Worm (Caenorhabditis elegans) whole organism, midembryonic: ENCODE data around the gene klo-2.

Experiments
- T22C8.4 ChIP-seq: fragments of 200-800 bp; sonication (Bioruptor generic); IDR thresholded peaks from 2 replicates; pipeline ENCODE4 v1.3.6; 2022; ENCODE audit warnings: missing genetic modification characterization, missing compliant biosample characterization
- cog-1 ChIP-seq: sonication (generic microtip); optimal IDR thresholded peaks from 2 replicates; lab custom pipeline; 2016; ENCODE audit warnings: missing genetic modification characterization, missing compliant biosample characterization
- flt-1 ChIP-seq: fragments of 200-800 bp; sonication (Bioruptor generic); IDR thresholded peaks from 2 replicates; pipeline ENCODE4 v1.3.6; 2022; ENCODE audit warnings: missing genetic modification characterization, missing compliant biosample characterization
- klf-2 ChIP-seq: fragments of 200-800 bp; sonication (Bioruptor generic); conservative IDR thresholded peaks from 2 replicates; pipeline ENCODE4 v1.3.6; 2022; ENCODE audit warnings: missing genetic modification reagents, missing genetic modification characterization, missing compliant biosample characterization
- med-1 ChIP-seq: sonication (generic microtip); optimal IDR thresholded peaks from 2 replicates; lab custom pipeline; 2017; ENCODE audit warnings: missing genetic modification characterization, mild to moderate bottlenecking, missing compliant biosample characterization, antibody characterized with exemption, missing genetic modification reagents; ENCODE audit not compliant: insufficient read depth
- ref-1 ChIP-seq: fragments of 200-800 bp; sonication (Bioruptor generic); conservative IDR thresholded peaks from 2 replicates; pipeline ENCODE4 v1.3.6; 2022; ENCODE audit warnings: missing genetic modification reagents, missing genetic modification characterization, missing compliant biosample characterization
- tab-1 ChIP-seq: fragments of 200-800 bp; sonication (Bioruptor generic); IDR thresholded peaks from 2 replicates; pipeline ENCODE4 v1.3.6; 2022; ENCODE audit warnings: missing genetic modification characterization, missing compliant biosample characterization
- ztf-23 ChIP-seq: fragments of 200-800 bp; sonication (Bioruptor generic); IDR thresholded peaks from 2 replicates; pipeline ENCODE4 v1.3.6; 2022; ENCODE audit warnings: missing genetic modification reagents, missing genetic modification characterization, missing compliant biosample characterization
- ztf-29 ChIP-seq: fragments of 200-800 bp; sonication (Bioruptor generic); IDR thresholded peaks from 2 replicates; pipeline ENCODE4 v1.3.6; 2022; ENCODE audit warnings: missing genetic modification reagents, missing genetic modification characterization, missing compliant biosample characterization

klo-2 gene

DNA sequence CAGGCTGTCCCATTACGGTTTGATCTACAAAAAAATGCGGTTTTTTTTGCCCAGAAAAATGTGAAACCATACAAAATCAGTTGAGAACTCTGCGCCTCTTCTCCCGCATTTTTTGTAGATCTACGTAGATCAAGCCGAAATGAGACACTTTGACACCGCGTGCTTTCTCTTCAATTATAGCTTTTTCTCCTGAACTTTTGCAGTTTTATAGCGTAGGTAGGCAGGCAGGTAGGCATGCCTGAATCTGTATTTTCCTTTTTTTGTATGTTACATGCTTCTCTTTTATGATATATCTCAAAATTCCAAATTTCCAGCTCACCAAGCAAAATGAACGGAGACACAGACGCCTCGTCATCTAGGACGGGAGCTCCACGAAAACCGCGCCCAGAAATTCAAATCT is 27.5 kb downstream of the klo-2 start, which contains the start of gene smg-6:
smg-6 (plus strand) TSS at position 301 of the 400 bp plus-strand sequence.
- TF ChIP-seq flt-1 (no peak), ztf-23 (no peak), klf-2 (GFP tag; lab: Robert Waterston, UW) (no peak), ztf-29 (GFP tag; lab: Robert Waterston, UW) (no peak), tab-1 (GFP tag; lab: Robert Waterston, UW) (no peak), ref-1 (GFP tag; lab: Robert Waterston, UW) (no peak)

ce11 chrIII:2474781-2475180 is 28.8 kb downstream of the klo-2 start:
- TF ChIP-seq ztf-29 (GFP tag; lab: Robert Waterston, UW), result no peak
- no peak for TF ChIP-seq ref-1 (GFP tag; lab: Robert Waterston, UW)
- no peak for TF ChIP-seq klf-2 (GFP tag; lab: Robert Waterston, UW)
- no peak for TF ChIP-seq T22C8.4 (GFP tag; lab: Robert Waterston, UW)
- TF ChIP-seq med-1 (GFP tag; lab: Kevin White, UChicago), result no peak
- TF ChIP-seq tab-1 (GFP tag; lab: Robert Waterston, UW), result no peak
- no peak for TF ChIP-seq ztf-23
- no peak for TF ChIP-seq flt-1
- no peak for TF ChIP-seq cog-1 (tag; lab: Kevin White, UChicago)

DNA sequence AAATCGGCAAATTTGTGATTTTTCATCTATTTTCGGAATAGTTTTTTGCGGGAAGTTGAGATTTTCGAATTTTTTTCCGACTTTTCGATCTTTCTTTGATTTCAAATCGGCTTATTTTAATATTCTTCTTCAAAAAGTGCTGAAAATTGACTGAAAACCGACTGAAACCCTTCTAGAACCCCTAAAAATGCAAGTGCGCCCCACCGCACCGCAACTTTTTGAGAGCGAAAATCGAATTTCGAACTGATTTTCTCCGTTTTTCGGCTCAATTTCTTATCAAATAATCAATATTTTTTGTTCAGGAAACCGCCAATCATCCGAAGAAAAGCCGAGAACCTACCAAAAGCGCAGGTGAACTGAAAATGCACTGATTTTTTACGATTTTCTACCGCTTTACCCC is 31.3 kb downstream of the klo-2 start:
- TF ChIP-seq cog-1 (tag; lab: Kevin White, UChicago) (no peak), T22C8.4 (GFP tag; lab: Robert Waterston, UW) (no peak), flt-1 (no peak), tab-1 (GFP tag; lab: Robert Waterston, UW) (no peak), klf-2 (GFP tag; lab: Robert Waterston, UW) (no peak), ztf-29 (GFP tag; lab: Robert Waterston, UW) (no peak), med-1 (GFP tag; lab: Kevin White, UChicago) (no peak), ref-1 (GFP tag; lab: Robert Waterston, UW) (no peak), ztf-23 (no peak)

- TF ChIP-seq cog-1 (tag; lab: Kevin White, UChicago) (no peak), T22C8.4 (GFP tag; lab: Robert Waterston, UW) (peak; percentile 70), med-1 (GFP tag; lab: Kevin White, UChicago) (no peak), ztf-29 (GFP tag; lab: Robert Waterston, UW) (no peak), ztf-23 (no peak)
Observed at ce11 chrIII:2478605-2479004, 32.6 kb downstream of the klo-2 start.

ce11 chrIII:2482171-2482570 is 36.2 kb downstream of the klo-2 start:
- TF ChIP-seq ztf-23, result no peak
- no peak for TF ChIP-seq ref-1 (GFP tag; lab: Robert Waterston, UW)
- no peak for TF ChIP-seq ztf-29 (GFP tag; lab: Robert Waterston, UW)
- TF ChIP-seq flt-1, result no peak
- TF ChIP-seq med-1 (GFP tag; lab: Kevin White, UChicago), result no peak
- TF ChIP-seq tab-1 (GFP tag; lab: Robert Waterston, UW), result no peak
- no peak for TF ChIP-seq T22C8.4 (GFP tag; lab: Robert Waterston, UW)
- TF ChIP-seq klf-2 (GFP tag; lab: Robert Waterston, UW), result no peak
- TF ChIP-seq cog-1 (tag; lab: Kevin White, UChicago), result no peak

ce11 chrIII:2482754-2483153 is 36.7 kb downstream of the klo-2 start:
- TF ChIP-seq T22C8.4 (GFP tag; lab: Robert Waterston, UW), result peak; percentile 73
- no peak for TF ChIP-seq klf-2 (GFP tag; lab: Robert Waterston, UW)

DNA sequence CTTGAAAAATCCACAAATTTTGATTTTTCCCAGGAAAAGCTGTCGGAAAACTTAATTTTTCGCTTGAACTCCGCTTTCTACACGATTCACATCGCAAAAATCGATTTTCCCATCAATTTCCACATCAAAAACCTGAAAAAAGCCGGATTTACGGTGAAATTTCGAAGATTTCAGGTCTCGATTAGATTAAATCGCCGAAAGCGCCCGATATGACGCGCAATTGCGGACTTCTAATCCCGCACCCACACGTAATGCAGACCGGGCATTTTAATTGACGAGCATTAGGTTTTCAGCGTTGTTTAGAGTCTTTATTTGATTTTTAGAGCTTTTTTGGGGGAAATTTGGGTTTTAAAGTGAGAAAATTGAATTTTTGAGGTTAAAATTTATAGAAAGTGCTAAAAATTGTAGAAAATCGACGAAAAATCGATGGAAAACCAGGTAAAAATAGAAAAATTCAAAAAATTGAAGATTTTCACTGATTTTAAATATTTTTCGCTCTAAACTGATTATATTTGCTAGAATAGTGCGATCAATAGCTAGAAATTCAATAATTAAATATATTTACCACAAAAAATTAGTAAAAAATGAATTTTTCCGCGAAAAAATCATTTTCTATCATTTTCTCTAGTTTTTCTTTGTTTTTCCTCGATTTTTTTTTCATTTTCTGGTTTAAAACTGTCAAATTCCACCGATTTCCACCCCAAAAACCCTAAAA is 41.2 kb downstream of the klo-2 start, which contains the start of gene Y54F10AL.1:
Y54F10AL.1 (plus strand) TSS at position 665 of the 715 bp plus-strand sequence.
- TF ChIP-seq ref-1 (GFP tag; lab: Robert Waterston, UW) (no peak), T22C8.4 (GFP tag; lab: Robert Waterston, UW) (no peak), klf-2 (GFP tag; lab: Robert Waterston, UW) (no peak), flt-1 (no peak), ztf-29 (GFP tag; lab: Robert Waterston, UW) (no peak), med-1 (GFP tag; lab: Kevin White, UChicago) (no peak), ztf-23 (no peak), cog-1 (tag; lab: Kevin White, UChicago) (no peak), tab-1 (GFP tag; lab: Robert Waterston, UW) (no peak)

DNA sequence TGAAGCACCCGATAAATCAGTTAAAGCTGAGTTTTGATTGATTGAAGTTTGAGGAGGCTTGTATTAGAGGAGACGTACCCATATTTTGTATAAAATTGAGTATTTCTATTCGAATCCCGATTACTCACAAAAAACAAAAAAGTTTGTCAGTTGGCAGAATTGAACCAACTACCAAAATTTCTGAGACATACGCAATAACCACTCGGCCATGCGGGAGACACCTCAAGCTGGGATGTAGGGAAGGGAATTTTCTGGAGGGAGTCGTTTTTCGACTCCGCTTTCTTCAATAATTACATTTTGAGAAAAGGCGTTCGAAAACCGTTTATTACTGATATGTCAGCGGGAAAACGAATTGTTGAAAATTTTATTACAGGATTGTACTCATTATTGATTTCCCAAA is 48.7 kb downstream of the klo-2 start:
- TF ChIP-seq tab-1 (GFP tag; lab: Robert Waterston, UW), result 0 out of 2 replicates have a peak, but pooled peaks have one; percentile 37

DNA sequence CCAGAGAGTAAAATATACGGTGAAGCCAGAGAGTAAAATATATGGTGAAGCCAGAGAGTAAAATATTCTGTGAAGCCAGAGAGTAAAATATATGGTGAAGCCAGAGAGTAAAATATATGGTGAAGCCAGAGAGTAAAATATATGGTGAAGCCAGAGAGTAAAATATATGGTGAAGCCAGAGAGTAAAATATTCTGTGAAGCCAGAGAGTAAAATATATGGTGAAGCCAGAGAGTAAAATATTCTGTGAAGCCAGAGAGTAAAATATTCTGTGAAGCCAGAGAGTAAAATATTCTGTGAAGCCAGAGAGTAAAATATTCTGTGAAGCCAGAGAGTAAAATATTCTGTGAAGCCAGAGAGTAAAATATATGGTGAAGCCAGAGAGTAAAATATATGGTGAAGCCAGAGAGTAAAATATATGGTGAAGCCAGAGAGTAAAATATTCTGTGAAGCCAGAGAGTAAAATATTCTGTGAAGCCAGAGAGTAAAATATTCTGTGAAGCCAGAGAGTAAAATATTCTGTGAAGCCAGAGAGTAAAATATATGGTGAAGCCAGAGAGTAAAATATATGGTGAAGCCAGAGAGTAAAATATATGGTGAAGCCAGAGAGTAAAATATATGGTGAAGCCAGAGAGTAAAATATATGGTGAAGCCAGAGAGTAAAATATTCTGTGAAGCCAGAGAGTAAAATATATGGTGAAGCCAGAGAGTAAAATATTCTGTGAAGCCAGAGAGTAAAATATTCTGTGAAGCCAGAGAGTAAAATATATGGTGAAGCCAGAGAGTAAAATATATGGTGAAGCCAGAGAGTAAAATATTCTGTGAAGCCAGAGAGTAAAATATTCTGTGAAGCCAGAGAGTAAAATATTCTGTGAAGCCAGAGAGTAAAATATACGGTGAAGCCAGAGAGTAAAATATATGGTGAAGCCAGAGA is 51.5 kb downstream of the klo-2 start:
- TF ChIP-seq T22C8.4 (GFP tag; lab: Robert Waterston, UW) (peak; percentile 89), ztf-23 (peak; percentile 95), tab-1 (GFP tag; lab: Robert Waterston, UW) (peak; percentile 90), ref-1 (GFP tag; lab: Robert Waterston, UW) (peak; percentile 95), klf-2 (GFP tag; lab: Robert Waterston, UW) (peak; percentile 97), flt-1 (peak; percentile 97), ztf-29 (GFP tag; lab: Robert Waterston, UW) (peak; percentile 99)
